Worm (Caenorhabditis elegans): ENCODE data around the gene Y51B9A.8.

ce11 chrII:9412086-9412608 lies 13.5 kb downstream of the Y51B9A.8 start, which contains the start of gene arrd-3:
- no peak for TF ChIP-seq med-1 (GFP tag; optimal IDR thresholded peaks at IDR 0.05; ENCODE audit: insufficient read depth)
- TF ChIP-seq cog-1 (tag; optimal IDR thresholded peaks at IDR 0.05), result no peak
- no peak for TF ChIP-seq tab-1 (GFP tag; IDR thresholded peaks at IDR 0.05)
- TF ChIP-seq T22C8.4 (GFP tag; IDR thresholded peaks at IDR 0.05), result no peak

Data from whole organism, midembryonic.